Fruit fly (Drosophila melanogaster) whole organism, embryonic: ENCODE measurements around the gene CG15144.
A peak's percentile ranks its signal among the peaks of the same experiment; 100 is the strongest.

ENCODE experiments used
- CG10366 ChIP-seq: fragments of 200-800 bp; sonication (Bioruptor generic); IDR thresholded peaks from 2 replicates; pipeline ENCODE4 v1.3.6; 2022; ENCODE audit warnings: missing biosample characterization, missing genetic modification characterization
- CG11504 ChIP-seq: fragments of 200-800 bp; sonication (Bioruptor generic); optimal IDR thresholded peaks from 3 replicates; lab custom pipeline; 2019; ENCODE audit warnings: missing biosample characterization, mild to moderate bottlenecking, missing genetic modification characterization, moderate library complexity
- CG12744 ChIP-seq: fragments of 200-800 bp; sonication (Bioruptor generic); optimal IDR thresholded peaks from 2 replicates; lab custom pipeline; 2016; ENCODE audit warnings: missing biosample characterization, missing genetic modification characterization
- CG13624 ChIP-seq: fragments of 200-800 bp; sonication (Bioruptor generic); optimal IDR thresholded peaks from 2 replicates; lab custom pipeline; 2016; ENCODE audit warnings: missing biosample characterization, missing genetic modification characterization
- CG13894 ChIP-seq: fragments of 200-800 bp; sonication (Bioruptor generic); optimal IDR thresholded peaks from 3 replicates; lab custom pipeline; 2018; ENCODE audit warnings: missing biosample characterization, mild to moderate bottlenecking, missing genetic modification characterization, moderate library complexity
- CG14667 ChIP-seq: fragments of 200-800 bp; sonication (Bioruptor generic); IDR thresholded peaks from 2 replicates; pipeline ENCODE4 v1.3.6; 2022; ENCODE audit warnings: missing biosample characterization, missing genetic modification characterization
- CG15011 ChIP-seq: fragments of 200-800 bp; sonication (Bioruptor generic); optimal IDR thresholded peaks from 3 replicates; lab custom pipeline; 2018; ENCODE audit warnings: missing biosample characterization, mild to moderate bottlenecking, missing genetic modification characterization
- CG15479 ChIP-seq: fragments of 200-800 bp; sonication (Bioruptor generic); optimal IDR thresholded peaks from 3 replicates; lab custom pipeline; 2019; ENCODE audit warnings: missing biosample characterization, mild to moderate bottlenecking, missing genetic modification characterization, moderate library complexity
- CG18262 ChIP-seq: fragments of 200-800 bp; optimal IDR thresholded peaks from 3 replicates; lab custom pipeline; 2019; ENCODE audit warnings: missing biosample characterization, mild to moderate bottlenecking, missing genetic modification characterization, moderate library complexity
- CG2678 ChIP-seq: fragments of 200-800 bp; sonication (Bioruptor generic); optimal IDR thresholded peaks from 3 replicates; lab custom pipeline; 2019; ENCODE audit warnings: missing biosample characterization, mild to moderate bottlenecking, missing genetic modification characterization, moderate library complexity
- CG32772 ChIP-seq: fragments of 200-800 bp; sonication (Bioruptor generic); IDR thresholded peaks from 2 replicates; pipeline ENCODE4 v1.3.6; 2022; ENCODE audit warnings: missing biosample characterization, missing genetic modification characterization
- CG3726 ChIP-seq: fragments of 200-800 bp; sonication (Bioruptor generic); IDR thresholded peaks from 3 replicates; pipeline ENCODE4, ENCODE4 v1.3.6; 2022; ENCODE audit warnings: missing biosample characterization, missing genetic modification characterization
- CG4360 ChIP-seq: fragments of 200-800 bp; sonication (Bioruptor generic); IDR thresholded peaks from 2 replicates; pipeline ENCODE4 v1.3.6; 2022; ENCODE audit warnings: missing biosample characterization, missing genetic modification characterization
- CG4617 ChIP-seq: fragments of 200-800 bp; sonication (Bioruptor generic); optimal IDR thresholded peaks from 3 replicates; lab custom pipeline; 2016; ENCODE audit warnings: missing biosample characterization, missing genetic modification characterization, borderline replicate concordance
- CG8388 ChIP-seq: fragments of 200-800 bp; sonication (Bioruptor generic); optimal IDR thresholded peaks from 2 replicates; lab custom pipeline; 2019; ENCODE audit warnings: missing biosample characterization, mild to moderate bottlenecking, missing genetic modification characterization, moderate library complexity
- CG8765 ChIP-seq: fragments of 200-800 bp; sonication (Bioruptor generic); IDR thresholded peaks from 2 replicates; pipeline ENCODE4 v1.3.6; 2022; ENCODE audit warnings: missing biosample characterization, missing genetic modification characterization
- CG9797 ChIP-seq: fragments of 200-800 bp; sonication (Bioruptor generic); optimal IDR thresholded peaks from 3 replicates; lab custom pipeline; 2018; ENCODE audit warnings: missing biosample characterization, mild to moderate bottlenecking, missing genetic modification characterization
- Doc2 ChIP-seq: fragments of 200-800 bp; sonication (Bioruptor generic); IDR thresholded peaks from 2 replicates; pipeline ENCODE4 v1.3.6; 2022; ENCODE audit warnings: missing biosample characterization, missing genetic modification characterization
- HLH4C ChIP-seq: fragments of 200-800 bp; sonication (Bioruptor generic); IDR thresholded peaks from 3 replicates; pipeline ENCODE4 v1.3.6; 2022; ENCODE audit warnings: missing biosample characterization, missing genetic modification characterization; ENCODE audit not compliant: partially characterized antibody
- Hand ChIP-seq: fragments of 200-800 bp; sonication (Bioruptor generic); optimal IDR thresholded peaks from 2 replicates; lab custom pipeline; 2017; ENCODE audit warnings: mild to moderate bottlenecking, missing biosample characterization, missing genetic modification reagents, missing genetic modification characterization
- HmgZ ChIP-seq: fragments of 200-800 bp; sonication (Bioruptor generic); optimal IDR thresholded peaks from 2 replicates; lab custom pipeline; 2018; ENCODE audit warnings: missing biosample characterization, mild to moderate bottlenecking, missing genetic modification characterization
- Hsf ChIP-seq: fragments of 200-800 bp; sonication (Bioruptor generic); optimal IDR thresholded peaks from 3 replicates; lab custom pipeline; 2016; ENCODE audit warnings: missing biosample characterization, missing genetic modification characterization
- Meics ChIP-seq: fragments of 200-800 bp; sonication (Bioruptor generic); optimal IDR thresholded peaks from 2 replicates; lab custom pipeline; 2017; ENCODE audit warnings: missing biosample characterization, mild to moderate bottlenecking, missing genetic modification characterization
- Poxn ChIP-seq: fragments of 200-800 bp; sonication (Bioruptor generic); IDR thresholded peaks from 2 replicates; pipeline ENCODE4 v1.3.6; 2022; ENCODE audit warnings: missing biosample characterization, missing genetic modification characterization
- YL-1 ChIP-seq: fragments of 200-800 bp; sonication (Bioruptor generic); optimal IDR thresholded peaks from 3 replicates; lab custom pipeline; 2017; ENCODE audit warnings: missing biosample characterization, mild to moderate bottlenecking, missing genetic modification characterization
- ato ChIP-seq: fragments of 200-800 bp; sonication (Bioruptor generic); IDR thresholded peaks from 2 replicates; pipeline ENCODE4 v1.3.6; 2022; ENCODE audit warnings: missing biosample characterization, missing genetic modification characterization; ENCODE audit not compliant: partially characterized antibody
- croc ChIP-seq: fragments of 200-800 bp; sonication (Bioruptor generic); conservative IDR thresholded peaks from 3 replicates; pipeline ENCODE4 v1.3.6; 2022; ENCODE audit warnings: missing biosample characterization, missing genetic modification characterization
- crp ChIP-seq, 2 experiments: fragments of 200-800 bp; sonication (Bioruptor generic); optimal IDR thresholded peaks; 2 replicates in 1 of 2; 3 replicates in 1 of 2; lab custom pipeline; 2017; ENCODE audit warnings: missing biosample characterization in 2 of 2, missing genetic modification characterization in 2 of 2, mild to moderate bottlenecking in 1 of 2, moderate library complexity in 1 of 2
- fd96Cb ChIP-seq: fragments of 200-800 bp; sonication (Bioruptor generic); optimal IDR thresholded peaks from 2 replicates; lab custom pipeline; 2018; ENCODE audit warnings: missing biosample characterization, mild to moderate bottlenecking, missing genetic modification characterization, moderate library complexity
- gcm ChIP-seq: fragments of 200-800 bp; sonication (Bioruptor generic); optimal IDR thresholded peaks from 2 replicates; lab custom pipeline; 2019; ENCODE audit warnings: missing biosample characterization, mild to moderate bottlenecking, missing genetic modification characterization, moderate library complexity
- grau ChIP-seq: fragments of 200-800 bp; optimal IDR thresholded peaks from 3 replicates; lab custom pipeline; 2019; ENCODE audit warnings: missing biosample characterization, mild to moderate bottlenecking, missing genetic modification characterization, moderate library complexity
- ham ChIP-seq: fragments of 200-800 bp; sonication (Bioruptor generic); IDR thresholded peaks from 2 replicates; pipeline ENCODE4 v1.3.6; 2022; ENCODE audit warnings: missing biosample characterization, missing genetic modification characterization
- hb ChIP-seq: fragments of 200-800 bp; sonication (Bioruptor generic); IDR thresholded peaks from 3 replicates; pipeline ENCODE4 v1.3.6; 2022; ENCODE audit warnings: missing biosample characterization, missing genetic modification characterization; ENCODE audit not compliant: partially characterized antibody
- knrl ChIP-seq: fragments of 200-800 bp; sonication (Bioruptor generic); IDR thresholded peaks from 3 replicates; pipeline ENCODE4 v1.3.6; 2022; ENCODE audit warnings: missing biosample characterization, missing genetic modification characterization; ENCODE audit not compliant: partially characterized antibody
- lmd ChIP-seq: fragments of 200-800 bp; sonication (Bioruptor generic); IDR thresholded peaks from 2 replicates; pipeline ENCODE4 v1.3.6; 2022; ENCODE audit warnings: missing biosample characterization, missing genetic modification characterization
- lov ChIP-seq, 2 experiments: fragments of 200-800 bp in 1 of 2; fragments of >200 bp in 1 of 2; sonication (Bioruptor generic) in 1 of 2; IDR thresholded peaks in 1 of 2; optimal IDR thresholded peaks in 1 of 2; 2 replicates in 1 of 2; 3 replicates in 1 of 2; pipeline versions ENCODE4 v1.3.6 to Lab custom; 2017 to 2022; ENCODE audit warnings: missing biosample characterization in 1 of 2, missing genetic modification characterization in 1 of 2
- maf-S ChIP-seq: fragments of 200-800 bp; sonication (Bioruptor generic); optimal IDR thresholded peaks from 2 replicates; lab custom pipeline; 2016; ENCODE audit warnings: missing biosample characterization, missing genetic modification characterization
- oc ChIP-seq: fragments of 200-800 bp; sonication (Bioruptor generic); optimal IDR thresholded peaks from 2 replicates; lab custom pipeline; 2018; ENCODE audit warnings: missing biosample characterization, mild to moderate bottlenecking, missing genetic modification characterization, moderate library complexity
- org-1 ChIP-seq: fragments of 200-800 bp; sonication (Bioruptor generic); optimal IDR thresholded peaks from 2 replicates; lab custom pipeline; 2017; ENCODE audit warnings: missing biosample characterization, missing genetic modification characterization
- phol ChIP-seq: fragments of 200-800 bp; sonication (Bioruptor generic); optimal IDR thresholded peaks from 3 replicates; lab custom pipeline; 2018; ENCODE audit warnings: missing biosample characterization, mild to moderate bottlenecking, missing genetic modification characterization, moderate library complexity
- psq ChIP-seq: fragments of 200-800 bp; sonication (Bioruptor generic); optimal IDR thresholded peaks from 2 replicates; lab custom pipeline; 2017; ENCODE audit warnings: missing biosample characterization, missing genetic modification characterization
- row ChIP-seq: fragments of 200-800 bp; sonication (Bioruptor generic); IDR thresholded peaks from 3 replicates; pipeline ENCODE4 v1.3.6; 2022; ENCODE audit warnings: missing biosample characterization, missing genetic modification characterization
- sqz ChIP-seq: fragments of 200-800 bp; sonication (Bioruptor generic); optimal IDR thresholded peaks from 3 replicates; lab custom pipeline; 2018; ENCODE audit warnings: missing biosample characterization, mild to moderate bottlenecking, missing genetic modification characterization
- tin ChIP-seq: fragments of 200-800 bp; sonication (Bioruptor generic); optimal IDR thresholded peaks from 3 replicates; lab custom pipeline; 2016; ENCODE audit warnings: missing biosample characterization, missing genetic modification characterization
- tio ChIP-seq: fragments of 200-800 bp; sonication (Bioruptor generic); optimal IDR thresholded peaks from 2 replicates; lab custom pipeline; 2017; ENCODE audit warnings: missing biosample characterization, missing genetic modification characterization, inconsistent platforms
- toy ChIP-seq: fragments of 200-800 bp; sonication (Bioruptor generic); IDR thresholded peaks from 2 replicates; pipeline ENCODE4 v1.3.6; 2022; ENCODE audit warnings: missing biosample characterization, missing genetic modification characterization
- ttk ChIP-seq: fragments of 200-800 bp; sonication (Bioruptor generic); IDR thresholded peaks from 2 replicates; pipeline ENCODE4 v2.1.2; 2022; ENCODE audit warnings: missing biosample characterization, missing genetic modification characterization
- twi ChIP-seq: fragments of 200-800 bp; optimal IDR thresholded peaks from 2 replicates; lab custom pipeline; 2019; ENCODE audit warnings: missing biosample characterization, mild to moderate bottlenecking, missing genetic modification characterization, moderate library complexity
- unpg ChIP-seq: fragments of 200-800 bp; sonication (Bioruptor generic); optimal IDR thresholded peaks from 3 replicates; lab custom pipeline; 2018; ENCODE audit warnings: missing biosample characterization, mild to moderate bottlenecking, missing genetic modification characterization, moderate library complexity

The CG15144 gene

DNA sequence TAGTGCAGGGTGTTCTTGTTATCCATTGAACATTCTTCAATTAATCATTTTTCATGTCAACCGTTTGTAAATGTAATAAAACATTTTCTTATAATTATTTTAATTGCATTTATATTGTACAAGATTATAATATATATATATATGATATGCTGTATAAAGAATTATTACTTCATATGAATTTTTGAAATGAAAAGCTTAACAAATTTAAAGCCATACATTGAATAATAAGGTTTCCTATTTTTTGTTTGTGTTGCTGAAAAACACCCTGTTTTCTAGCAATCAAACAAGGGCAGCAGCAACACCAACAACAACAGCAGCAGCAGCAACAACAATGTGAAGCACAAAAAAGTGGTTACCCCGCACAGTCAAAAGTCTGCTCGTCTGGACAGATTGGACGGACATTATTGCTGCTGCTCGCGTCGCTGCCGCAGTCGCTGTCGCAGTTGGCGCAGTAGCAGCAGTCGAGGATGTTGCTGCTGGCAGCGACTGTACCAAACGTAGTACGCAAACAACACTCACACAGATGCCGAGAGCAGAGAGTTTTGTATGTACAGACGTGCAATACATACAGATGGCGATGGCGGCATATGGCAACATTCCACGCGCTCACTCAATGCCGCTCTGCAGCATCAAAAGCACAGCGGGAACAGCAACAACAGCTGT lies 29.3 kb upstream of the CG15144 start (continued):
- TF ChIP-seq CG15479: no peak
- peak; percentile 32 for TF ChIP-seq CG8388 (GFP tag; lab: Kevin White, UChicago)
- no peak for TF ChIP-seq tin (GFP tag; lab: Kevin White, UChicago)
- TF ChIP-seq org-1 (GFP tag; lab: Kevin White, UChicago): no peak
- peak; percentile 46 for TF ChIP-seq Hand (GFP tag; lab: Kevin White, UChicago)
- TF ChIP-seq CG14667 (GFP tag; lab: Robert Waterston, UW): no peak
- peak; percentile 59 for TF ChIP-seq sqz (GFP tag; lab: Kevin White, UChicago)
- peak; percentile 73 for TF ChIP-seq grau (tag; lab: Kevin White, UChicago)
- TF ChIP-seq croc (GFP tag; lab: Robert Waterston, UW): no peak
- TF ChIP-seq CG4360 (GFP tag; lab: Robert Waterston, UW): peak; percentile 95
- TF ChIP-seq unpg (GFP tag; lab: Kevin White, UChicago): peak; percentile 55
- peak; percentile 35 for TF ChIP-seq gcm (GFP tag; lab: Kevin White, UChicago)
- TF ChIP-seq CG2678 (tag; lab: Kevin White, UChicago): peak; percentile 77
- 0 out of 2 replicates have a peak, but pooled peaks have one; percentile 10 for TF ChIP-seq CG32772
- TF ChIP-seq Hsf (GFP tag; lab: Kevin White, UChicago): no peak
- TF ChIP-seq hb (GFP tag; lab: Robert Waterston, UW): no peak
- TF ChIP-seq psq: no peak
- TF ChIP-seq oc (tag; lab: Kevin White, UChicago): peak; percentile 37
- no peak for TF ChIP-seq twi (tag; lab: Kevin White, UChicago)
- no peak for TF ChIP-seq maf-S (GFP tag; lab: Kevin White, UChicago)
- TF ChIP-seq CG13894 (tag; lab: Kevin White, UChicago): peak; percentile 36
- TF ChIP-seq CG8765 (GFP tag; lab: Robert Waterston, UW): no peak
- no peak for TF ChIP-seq ham (GFP tag; lab: Robert Waterston, UW)
- TF ChIP-seq Doc2 (GFP tag; lab: Robert Waterston, UW): no peak
- TF ChIP-seq CG9797: no peak
- no peak for TF ChIP-seq CG15011 (GFP tag; lab: Kevin White, UChicago)
- no peak for TF ChIP-seq Poxn (GFP tag; lab: Robert Waterston, UW)
- no peak for TF ChIP-seq ttk (GFP tag; lab: Robert Waterston, UW)
- TF ChIP-seq row (GFP tag; lab: Robert Waterston, UW): 0 out of 3 replicates have a peak, but pooled peaks have one; percentile 26
- TF ChIP-seq CG10366: peak; percentile 61
- no peak for TF ChIP-seq HmgZ (tag; lab: Kevin White, UChicago)
- TF ChIP-seq fd96Cb: peak; percentile 4
- TF ChIP-seq crp (GFP tag; optimal IDR thresholded peaks at IDR 0.05; lab: Kevin White, UChicago): no peak
- TF ChIP-seq lov (optimal IDR thresholded peaks at IDR 0.05; lab: Kevin White, UChicago): no peak
- no peak for TF ChIP-seq lov (GFP tag; IDR thresholded peaks at IDR 0.05; lab: Robert Waterston, UW)
- TF ChIP-seq phol: no peak
- TF ChIP-seq CG12744: no peak
- peak; percentile 71 for TF ChIP-seq Meics (GFP tag; lab: Kevin White, UChicago)
- TF ChIP-seq YL-1 (GFP tag; lab: Kevin White, UChicago): no peak
- TF ChIP-seq CG18262 (tag; lab: Kevin White, UChicago): peak; percentile 47
- TF ChIP-seq lmd (GFP tag; lab: Robert Waterston, UW): 0 out of 2 replicates have a peak, but pooled peaks have one; percentile 20
- TF ChIP-seq CG13624: no peak
- no peak for TF ChIP-seq HLH4C (GFP tag; lab: Robert Waterston, UW)
- TF ChIP-seq knrl (GFP tag; lab: Robert Waterston, UW): no peak; the same call in 2 of the 3 replicates
- no peak for TF ChIP-seq CG3726 (GFP tag; lab: Robert Waterston, UW)
- TF ChIP-seq tio: no peak
- TF ChIP-seq CG4617 (GFP tag; lab: Kevin White, UChicago): no peak
- TF ChIP-seq CG11504 (tag; lab: Kevin White, UChicago): peak; percentile 80
- TF ChIP-seq ato: no peak
- TF ChIP-seq toy: no peak
